Worm (Caenorhabditis elegans): ENCODE measurements around the gene F08F3.8.

- TF ChIP-seq nhr-237 (tag; optimal IDR thresholded peaks at IDR 0.05) (no peak), ceh-28 (tag; optimal IDR thresholded peaks at IDR 0.05) (no peak), ama-1 (optimal IDR thresholded peaks at IDR 0.05) (no peak), mdl-1 (tag; optimal IDR thresholded peaks at IDR 0.05) (no peak), ztf-11 (tag; optimal IDR thresholded peaks at IDR 0.05) (no peak), unc-62 (GFP tag; optimal IDR thresholded peaks at IDR 0.05) (no peak), pqm-1 (tag; optimal IDR thresholded peaks at IDR 0.05) (no peak), skn-1 (tag; optimal IDR thresholded peaks at IDR 0.05) (no peak), nhr-76 (tag; optimal IDR thresholded peaks at IDR 0.05) (no peak)
Observed at ce11 chrV:5405053-5405452, 27.3 kb downstream of the F08F3.8 start, which contains the start of gene dmsr-7.

All from whole organism, L3 larva.